Worm (Caenorhabditis elegans): ENCODE results near the gene srh-59.

The srh-59 gene

DNA sequence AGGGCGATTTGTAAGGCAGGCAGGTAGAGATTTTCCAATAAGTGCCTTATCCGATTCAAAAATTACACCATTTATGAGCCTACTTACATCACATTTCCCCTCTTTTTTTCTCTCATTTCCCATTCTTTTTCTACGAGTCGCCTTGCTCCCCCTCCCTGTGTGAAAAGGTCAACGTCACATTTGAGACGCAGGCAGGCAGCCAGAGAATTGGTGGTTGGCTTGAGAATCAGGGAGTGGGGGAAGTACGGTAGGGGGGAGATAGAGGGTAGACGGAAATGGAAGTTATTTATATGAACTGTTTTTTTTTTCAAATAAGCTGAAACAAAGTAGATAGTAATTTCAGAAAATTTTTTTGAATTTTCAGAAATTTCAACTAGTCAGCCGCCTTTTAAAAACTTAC is 34.8 kb downstream of the srh-59 start:
- TF ChIP-seq lin-13 (GFP tag; optimal IDR thresholded peaks at IDR 0.05): no peak
- TF ChIP-seq alr-1 (tag; optimal IDR thresholded peaks at IDR 0.05): no peak
- TF ChIP-seq Y55F3AM.14 (GFP tag; optimal IDR thresholded peaks at IDR 0.05): no peak

- TF ChIP-seq egl-27 (tag; optimal IDR thresholded peaks at IDR 0.05): no peak
- no peak for TF ChIP-seq nhr-77 (tag; optimal IDR thresholded peaks at IDR 0.05)
- TF ChIP-seq lsy-2 (tag; optimal IDR thresholded peaks at IDR 0.05): no peak
- no peak for TF ChIP-seq lin-39 (tag; optimal IDR thresholded peaks at IDR 0.05)
Measured at ce11 chrII:3617512-3617911, 35.7 kb downstream of the srh-59 start, which contains the start of gene F40E12.1. Gene F40E12.1, plus strand, starts transcription at chrII:3617812.

- TF ChIP-seq egl-27 (tag; optimal IDR thresholded peaks at IDR 0.05) (no peak), skn-1 (tag; optimal IDR thresholded peaks at IDR 0.05) (no peak), ztf-11 (tag; optimal IDR thresholded peaks at IDR 0.05) (no peak), R02D3.7 (tag; optimal IDR thresholded peaks at IDR 0.05) (no peak), unc-39 (tag; optimal IDR thresholded peaks at IDR 0.05) (no peak), fos-1 (tag; optimal IDR thresholded peaks at IDR 0.05) (no peak), ztf-1 (GFP tag; conservative IDR thresholded peaks at IDR 0.05) (no peak), zag-1 (tag; optimal IDR thresholded peaks at IDR 0.05) (no peak), sem-4 (tag; optimal IDR thresholded peaks at IDR 0.05) (no peak), nhr-21 (tag; optimal IDR thresholded peaks at IDR 0.05) (no peak), lin-13 (GFP tag; optimal IDR thresholded peaks at IDR 0.05) (no peak), ama-1 (optimal IDR thresholded peaks at IDR 0.05) (no peak), aly-2 (tag; optimal IDR thresholded peaks at IDR 0.05) (no peak), nhr-25 (tag; optimal IDR thresholded peaks at IDR 0.05) (no peak), unc-55 (GFP tag; optimal IDR thresholded peaks at IDR 0.05) (no peak)
Measured at ce11 chrII:3620862-3621261, 39.0 kb downstream of the srh-59 start.

ce11 chrII:3622014-3622413 is 40.2 kb downstream of the srh-59 start, which contains the start of gene M151.7:
Gene M151.7, plus strand, starts transcription at chrII:3622314.
- TF ChIP-seq zag-1 (tag; optimal IDR thresholded peaks at IDR 0.05) (no peak), lsy-2 (tag; optimal IDR thresholded peaks at IDR 0.05) (no peak), crh-2 (tag; optimal IDR thresholded peaks at IDR 0.05) (no peak), unc-55 (GFP tag; optimal IDR thresholded peaks at IDR 0.05) (no peak), blmp-1 (tag; optimal IDR thresholded peaks at IDR 0.05; ENCODE audit: insufficient read depth) (no peak), lin-39 (tag; optimal IDR thresholded peaks at IDR 0.05) (no peak), ZK546.5 (tag; optimal IDR thresholded peaks at IDR 0.05) (no peak), skn-1 (tag; optimal IDR thresholded peaks at IDR 0.05) (no peak)

ce11 chrII:3626872-3627271 is 45.0 kb downstream of the srh-59 start, which contains the start of gene M151.3:
Gene M151.3, plus strand, starts transcription at chrII:3627172.
- no peak for TF ChIP-seq mab-5 (tag; optimal IDR thresholded peaks at IDR 0.05)
- TF ChIP-seq crh-2 (tag; optimal IDR thresholded peaks at IDR 0.05): no peak
- no peak for TF ChIP-seq sma-9 (GFP tag; optimal IDR thresholded peaks at IDR 0.05)
- TF ChIP-seq sma-9 (tag; optimal IDR thresholded peaks at IDR 0.05): no peak
- no peak for TF ChIP-seq zag-1 (tag; optimal IDR thresholded peaks at IDR 0.05)
- no peak for TF ChIP-seq unc-39 (tag; optimal IDR thresholded peaks at IDR 0.05)
- TF ChIP-seq ZK546.5 (tag; optimal IDR thresholded peaks at IDR 0.05): no peak
- TF ChIP-seq unc-62 (GFP tag; optimal IDR thresholded peaks at IDR 0.05): no peak
- no peak for TF ChIP-seq aly-2 (tag; optimal IDR thresholded peaks at IDR 0.05)
- TF ChIP-seq gmeb-1 (tag; optimal IDR thresholded peaks at IDR 0.05): no peak
- no peak for TF ChIP-seq skn-1 (tag; optimal IDR thresholded peaks at IDR 0.05)
- TF ChIP-seq sem-4 (tag; optimal IDR thresholded peaks at IDR 0.05): no peak
- no peak for TF ChIP-seq alr-1 (tag; optimal IDR thresholded peaks at IDR 0.05)
- TF ChIP-seq ama-1 (optimal IDR thresholded peaks at IDR 0.05): no peak
- no peak for TF ChIP-seq nhr-11 (tag; optimal IDR thresholded peaks at IDR 0.05)
- TF ChIP-seq dmd-4 (tag; optimal IDR thresholded peaks at IDR 0.05): no peak
- no peak for TF ChIP-seq C34F6.9 (tag; optimal IDR thresholded peaks at IDR 0.05)
- no peak for TF ChIP-seq nhr-237 (tag; optimal IDR thresholded peaks at IDR 0.05)
- TF ChIP-seq egl-27 (tag; optimal IDR thresholded peaks at IDR 0.05): no peak
- no peak for TF ChIP-seq sma-3 (GFP tag; optimal IDR thresholded peaks at IDR 0.05)

ce11 chrII:3630810-3631209 is 49.0 kb downstream of the srh-59 start, which contains the start of gene M151.2:
Gene M151.2, plus strand, starts transcription at chrII:3631110.
- no peak for TF ChIP-seq unc-55 (GFP tag; optimal IDR thresholded peaks at IDR 0.05)
- TF ChIP-seq blmp-1 (tag; optimal IDR thresholded peaks at IDR 0.05; ENCODE audit: insufficient read depth): no peak
- no peak for TF ChIP-seq nhr-21 (tag; optimal IDR thresholded peaks at IDR 0.05)
- TF ChIP-seq unc-39 (tag; optimal IDR thresholded peaks at IDR 0.05): no peak
- no peak for TF ChIP-seq ceh-82 (tag; optimal IDR thresholded peaks at IDR 0.05)

Data from whole organism, L2 larva.